Fruit fly (Drosophila melanogaster): ENCODE data around the gene tub.

Gene tub

DNA sequence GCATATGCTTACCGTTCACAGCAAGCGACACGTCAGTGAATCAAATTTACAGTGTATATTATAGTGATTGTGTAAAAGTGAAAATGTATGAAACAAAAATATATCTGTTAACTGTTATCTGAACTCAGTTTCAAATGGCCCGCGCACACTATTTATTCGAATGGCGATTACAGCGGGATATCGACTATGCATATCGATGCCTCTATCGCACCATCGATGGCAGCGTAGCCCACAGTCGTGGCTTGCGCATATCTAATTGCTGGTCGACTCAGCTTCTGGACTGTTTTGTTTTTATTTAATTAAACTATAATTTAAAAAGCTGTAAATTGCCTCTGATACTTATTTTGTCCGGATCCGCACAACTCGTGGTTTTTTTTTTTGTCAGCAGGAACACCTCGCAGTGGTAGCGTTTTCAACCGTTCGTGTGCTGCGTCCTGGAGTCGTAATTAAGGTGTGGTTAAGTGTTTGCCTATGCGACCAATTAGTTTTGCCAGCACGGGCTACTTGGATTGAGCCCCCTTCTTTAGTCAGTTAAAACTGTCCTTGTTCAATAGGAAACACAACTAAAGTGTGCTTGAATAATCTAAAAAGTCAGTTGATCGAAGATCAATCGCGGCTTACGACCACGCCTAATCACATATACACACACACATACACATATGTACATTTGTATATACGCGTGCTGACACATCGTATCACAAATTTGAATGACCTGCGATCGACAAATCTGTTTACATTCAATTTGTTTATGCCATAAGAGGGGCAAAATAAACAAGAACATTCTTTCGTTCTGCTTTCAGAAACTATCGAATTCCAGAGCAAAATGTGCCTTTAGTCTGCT lies 6.2 kb upstream of the tub start, which contains the start of gene Cont:
Cont (plus strand) TSS at position 228 of the 841 bp plus-strand sequence.
- TF ChIP-seq ttk (optimal IDR thresholded peaks at IDR 0.05) (no peak), insv (optimal IDR thresholded peaks at IDR 0.05) (no peak), Myc (optimal IDR thresholded peaks at IDR 0.05) (no peak), psq (optimal IDR thresholded peaks at IDR 0.05) (no peak), Sin3A (optimal IDR thresholded peaks at IDR 0.05) (no peak), h (optimal IDR thresholded peaks at IDR 0.05) (no peak)

DNA sequence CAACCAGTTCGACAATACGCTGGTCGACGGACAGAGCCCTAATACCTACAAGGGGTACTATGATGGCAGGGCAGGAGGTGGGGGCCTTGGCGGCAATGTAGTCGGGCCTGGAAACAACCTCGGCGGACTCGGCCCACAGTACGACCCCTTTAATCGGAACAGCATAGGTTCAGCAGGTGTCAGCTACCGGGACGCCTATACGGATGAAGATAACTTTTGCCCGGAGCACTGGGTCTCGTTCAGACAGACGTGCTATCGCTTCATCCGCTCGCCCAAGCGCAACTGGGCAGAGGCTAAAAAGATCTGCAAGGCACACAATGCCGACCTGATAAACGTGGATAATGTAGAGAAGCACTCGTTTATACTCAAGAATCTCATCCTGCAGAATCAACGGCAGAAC lies 5.4 kb upstream of the tub start:
- TF ChIP-seq ttk (optimal IDR thresholded peaks at IDR 0.05) (no peak), insv (optimal IDR thresholded peaks at IDR 0.05) (no peak), Myc (optimal IDR thresholded peaks at IDR 0.05) (no peak), h (optimal IDR thresholded peaks at IDR 0.05) (no peak), psq (optimal IDR thresholded peaks at IDR 0.05) (no peak), Sin3A (optimal IDR thresholded peaks at IDR 0.05) (no peak)

dm6 chr3R:4390133-4390532 lies 2.6 kb downstream of the tub start, which contains the start of gene CG14646:
TSS of gene CG14646 (plus strand) at chr3R:4390366.
- TF ChIP-seq psq (optimal IDR thresholded peaks at IDR 0.05) (no peak), h (optimal IDR thresholded peaks at IDR 0.05) (no peak), Sin3A (optimal IDR thresholded peaks at IDR 0.05) (no peak), Myc (optimal IDR thresholded peaks at IDR 0.05) (no peak), ttk (optimal IDR thresholded peaks at IDR 0.05) (no peak), insv (optimal IDR thresholded peaks at IDR 0.05) (no peak)

DNA sequence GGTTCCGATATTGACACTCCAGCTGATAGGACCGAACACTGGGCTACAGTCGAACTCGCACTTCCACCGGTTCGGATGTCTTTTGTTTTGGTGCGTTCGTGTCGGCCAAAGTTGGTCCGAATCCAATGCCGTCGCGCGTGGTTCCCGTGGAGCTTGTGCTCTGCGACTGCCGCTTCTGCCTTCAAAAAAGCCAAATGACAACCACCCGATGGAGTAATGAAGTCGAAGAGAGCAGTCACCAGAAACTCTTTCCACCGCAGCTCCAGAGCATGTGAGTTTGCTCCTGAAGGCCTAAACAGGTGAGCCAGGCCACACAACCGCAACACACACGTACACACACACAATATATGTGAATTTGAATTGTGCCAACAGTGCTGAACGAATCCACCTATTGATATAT lies 6.6 kb downstream of the tub start, which contains the start of gene CG34112:
CG34112 (minus strand) TSS at position 143 of the 400 bp plus-strand sequence.
- TF ChIP-seq ttk (optimal IDR thresholded peaks at IDR 0.05) (no peak), h (optimal IDR thresholded peaks at IDR 0.05) (no peak), insv (optimal IDR thresholded peaks at IDR 0.05) (no peak), Sin3A (optimal IDR thresholded peaks at IDR 0.05) (no peak), psq (optimal IDR thresholded peaks at IDR 0.05) (no peak), Myc (optimal IDR thresholded peaks at IDR 0.05) (no peak)

DNA sequence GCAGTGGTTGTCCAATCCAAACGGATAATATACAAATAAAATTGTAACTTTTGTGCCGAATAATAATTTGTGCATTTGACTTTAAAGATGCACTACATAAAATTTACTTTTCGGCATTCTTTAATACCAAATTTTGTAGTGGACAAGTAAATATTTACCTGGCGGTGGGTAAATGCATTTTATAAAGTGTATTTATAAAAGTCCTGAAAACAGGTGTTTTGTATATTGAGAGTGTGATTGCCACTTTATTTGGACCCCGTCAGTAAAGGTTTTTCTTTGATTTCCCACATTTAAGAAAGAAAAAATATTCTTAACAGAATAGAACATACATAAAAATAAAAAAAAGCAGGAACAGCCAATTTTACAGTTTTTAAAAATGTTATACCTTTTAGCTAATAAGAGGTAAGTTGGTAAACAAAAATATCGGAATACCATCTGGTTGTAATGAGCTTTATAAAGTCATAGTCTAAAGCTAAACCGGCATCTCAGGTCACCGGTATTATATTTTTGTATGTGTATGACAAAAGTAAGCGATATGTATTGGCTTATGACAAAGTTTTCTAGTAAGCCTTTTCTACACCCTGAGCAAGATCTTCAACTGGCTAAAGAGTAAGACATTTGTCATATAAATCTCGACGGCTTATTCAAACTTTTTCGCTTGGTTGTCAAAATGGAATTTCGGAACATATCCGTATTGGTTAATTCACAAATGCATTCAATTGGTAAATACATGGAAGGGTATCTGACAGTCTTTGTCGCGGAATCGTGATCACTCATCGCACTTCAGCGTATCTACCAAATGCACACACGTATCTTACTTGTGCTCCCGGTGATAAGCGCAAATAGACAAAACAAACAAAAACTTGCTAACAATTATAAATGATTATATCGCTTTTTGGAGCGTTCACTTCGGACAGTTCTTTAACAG lies 7.4 kb downstream of the tub start:
- TF ChIP-seq Myc (optimal IDR thresholded peaks at IDR 0.05) (no peak), Sin3A (optimal IDR thresholded peaks at IDR 0.05) (no peak), psq (optimal IDR thresholded peaks at IDR 0.05) (no peak), insv (optimal IDR thresholded peaks at IDR 0.05) (no peak), ttk (optimal IDR thresholded peaks at IDR 0.05) (no peak), h (optimal IDR thresholded peaks at IDR 0.05) (no peak)

DNA sequence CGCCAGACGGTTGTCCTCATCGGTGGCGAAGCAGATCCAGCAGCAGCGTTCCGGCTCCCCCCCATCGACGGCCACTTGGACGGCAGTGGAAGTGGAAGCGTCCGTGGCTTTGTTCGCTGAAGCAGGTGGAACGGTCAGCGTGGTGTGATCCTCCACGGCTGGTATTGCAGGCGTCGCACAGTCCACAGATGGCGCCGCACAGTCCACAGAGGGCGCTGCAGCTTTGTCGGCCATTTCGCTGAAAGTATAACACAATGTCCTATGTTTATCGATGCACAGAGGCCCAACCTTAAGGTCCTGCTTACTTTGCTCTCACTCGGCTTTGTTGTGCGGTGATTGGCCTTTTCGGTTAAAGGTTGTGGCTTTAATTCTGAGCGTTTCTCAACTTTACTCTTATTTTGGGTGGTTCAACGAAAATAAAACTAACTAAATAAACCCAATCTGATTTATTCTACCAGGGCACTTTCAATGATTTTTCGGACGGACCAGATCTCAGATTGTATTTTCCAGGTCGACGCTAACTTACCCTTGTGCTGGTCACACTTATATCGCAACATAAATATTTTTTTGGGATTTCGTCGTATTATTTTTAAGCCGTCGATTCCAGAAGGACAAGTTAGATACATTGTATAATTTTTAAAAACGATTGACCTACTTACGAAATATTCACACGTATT lies 10.0 kb downstream of the tub start, which contains the start of gene CG9855:
CG9855 (minus strand) TSS at position 473 of the 677 bp plus-strand sequence.
- TF ChIP-seq h (optimal IDR thresholded peaks at IDR 0.05) (no peak), Myc (optimal IDR thresholded peaks at IDR 0.05) (no peak), psq (optimal IDR thresholded peaks at IDR 0.05) (no peak), ttk (optimal IDR thresholded peaks at IDR 0.05) (no peak), insv (optimal IDR thresholded peaks at IDR 0.05) (no peak), Sin3A (optimal IDR thresholded peaks at IDR 0.05) (no peak)

DNA sequence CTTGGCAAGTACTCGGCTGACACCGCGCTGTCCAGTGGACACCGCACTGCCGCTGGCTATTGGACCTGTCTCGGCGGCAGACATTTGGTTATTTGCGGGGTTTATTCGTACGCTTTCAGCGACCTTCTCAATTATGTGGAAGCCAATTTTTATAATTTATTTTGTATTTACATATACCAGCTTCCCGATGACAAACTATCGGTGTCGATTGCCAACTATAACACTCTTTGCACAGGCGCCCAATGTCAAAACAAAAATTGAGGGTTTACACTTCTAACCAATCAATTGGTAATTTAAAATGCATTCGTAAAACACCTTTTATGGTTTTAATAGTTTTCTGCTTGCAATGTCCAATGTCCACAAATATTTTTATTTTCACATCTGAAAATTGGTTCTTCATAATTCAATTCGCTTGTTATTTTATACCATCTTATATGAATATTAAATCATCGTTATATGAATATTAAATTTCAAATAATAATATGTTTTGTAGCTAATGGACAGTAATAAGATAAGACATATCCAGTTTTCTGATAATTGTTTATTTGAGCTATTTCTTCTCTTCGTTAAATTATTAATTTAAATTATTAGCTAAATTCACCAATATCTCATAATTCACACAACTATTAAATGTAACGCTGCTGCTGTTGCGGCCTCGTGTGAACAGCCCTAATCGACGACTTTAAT lies 12.4 kb downstream of the tub start:
- TF ChIP-seq ttk (optimal IDR thresholded peaks at IDR 0.05) (no peak), Sin3A (optimal IDR thresholded peaks at IDR 0.05) (no peak), h (optimal IDR thresholded peaks at IDR 0.05) (no peak), insv (optimal IDR thresholded peaks at IDR 0.05) (no peak), psq (optimal IDR thresholded peaks at IDR 0.05) (no peak), Myc (optimal IDR thresholded peaks at IDR 0.05) (no peak)

DNA sequence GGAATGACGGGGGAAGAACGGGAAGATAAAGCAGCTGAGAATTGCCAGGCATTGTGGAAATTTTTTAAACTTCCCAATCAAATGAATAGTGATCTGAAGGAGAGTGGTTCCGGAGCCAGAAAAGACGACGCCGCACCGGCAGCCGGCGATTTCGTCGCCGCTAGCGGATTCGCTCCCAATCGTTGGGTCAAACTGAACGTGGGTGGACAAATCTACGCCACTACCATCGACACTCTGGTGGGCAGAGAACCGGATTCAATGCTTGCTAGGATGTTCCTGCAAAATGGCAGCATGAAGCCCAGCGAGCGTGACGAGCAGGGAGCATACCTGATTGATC lies 12.9 kb downstream of the tub start, which contains the start of gene CG14647:
CG14647 (plus strand) TSS at position 14 of the 337 bp plus-strand sequence.
- TF ChIP-seq ttk (optimal IDR thresholded peaks at IDR 0.05) = no peak

DNA sequence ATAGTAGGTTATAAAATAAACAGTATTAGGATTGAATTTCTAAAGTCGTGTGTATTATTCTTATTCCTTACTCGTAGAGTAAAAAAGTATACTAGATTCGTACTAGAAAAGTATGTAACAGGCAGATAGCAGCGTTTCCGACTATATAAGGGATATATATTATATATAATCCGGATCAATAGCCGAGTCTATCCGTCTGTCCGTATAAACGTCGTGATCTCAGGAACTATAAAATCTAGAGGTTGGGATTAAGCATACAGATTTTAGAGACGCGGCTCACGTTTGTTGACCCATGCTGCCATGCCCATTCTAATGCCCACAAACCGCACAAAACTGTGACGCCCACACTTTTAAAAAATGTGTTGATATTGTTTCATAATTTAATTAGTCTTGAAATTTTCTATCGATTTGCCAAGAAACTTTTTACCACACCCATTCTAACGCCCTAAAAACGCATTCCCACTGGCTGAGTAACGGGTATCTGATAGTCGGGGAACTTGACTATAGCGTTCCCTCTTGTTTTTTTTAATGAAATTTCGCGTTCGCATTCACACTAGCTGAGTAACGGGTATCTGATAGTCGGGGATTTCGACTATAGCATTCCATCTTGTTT lies 14.5 kb downstream of the tub start, which contains the start of gene CG9853:
CG9853 (minus strand) TSS at position 51 of the 613 bp plus-strand sequence.
- TF ChIP-seq Sin3A (optimal IDR thresholded peaks at IDR 0.05) = no peak

dm6 chr3R:4402884-4403705 lies 15.6 kb downstream of the tub start, which contains the start of gene lost:
TSS of gene lost (plus strand) at chr3R:4403076.
- TF ChIP-seq Sin3A (optimal IDR thresholded peaks at IDR 0.05) = no peak

All from Kc167 (cell line).